Fruit fly (Drosophila melanogaster) whole organism, embryonic: Measurements from ENCODE around the gene Mical.
A peak's percentile ranks its signal among the peaks of the same experiment; 100 is the strongest.

Experiments used
- BEAF-32 ChIP-seq: fragments of 200-800 bp; sonication (Bioruptor generic); optimal IDR thresholded peaks from 3 replicates; lab custom pipeline; 2017; ENCODE audit warnings: missing biosample characterization, missing genetic modification characterization, mild to moderate bottlenecking, moderate library complexity, missing genetic modification reagents
- CG11085 ChIP-seq: fragments of 200-800 bp; sonication (Bioruptor generic); IDR thresholded peaks from 2 replicates; pipeline ENCODE4 v1.3.6; 2022; ENCODE audit warnings: missing biosample characterization, missing genetic modification characterization
- CG12104 ChIP-seq: fragments of 200-800 bp; sonication (Bioruptor generic); optimal IDR thresholded peaks from 3 replicates; lab custom pipeline; 2016; ENCODE audit warnings: missing biosample characterization, missing genetic modification characterization
- CG15073 ChIP-seq: fragments of 200-800 bp; sonication (Bioruptor generic); optimal IDR thresholded peaks from 2 replicates; lab custom pipeline; 2016; ENCODE audit warnings: missing biosample characterization, missing genetic modification characterization
- CG15269 ChIP-seq: fragments of 200-800 bp; sonication (Bioruptor generic); optimal IDR thresholded peaks from 2 replicates; lab custom pipeline; 2018; ENCODE audit warnings: missing biosample characterization, mild to moderate bottlenecking, missing genetic modification characterization, moderate library complexity
- CG15479 ChIP-seq: fragments of 200-800 bp; sonication (Bioruptor generic); optimal IDR thresholded peaks from 3 replicates; lab custom pipeline; 2019; ENCODE audit warnings: missing biosample characterization, mild to moderate bottlenecking, missing genetic modification characterization, moderate library complexity
- CG16863 ChIP-seq: fragments of 200-800 bp; sonication (Bioruptor generic); optimal IDR thresholded peaks from 3 replicates; lab custom pipeline; 2016; ENCODE audit warnings: missing biosample characterization, missing genetic modification characterization
- CG17361 ChIP-seq: fragments of 200-800 bp; sonication (Bioruptor generic); IDR thresholded peaks from 3 replicates; pipeline ENCODE4 v1.3.6; 2022; ENCODE audit warnings: missing biosample characterization, missing genetic modification characterization
- CG18764 ChIP-seq: fragments of 200-800 bp; sonication (Bioruptor generic); optimal IDR thresholded peaks from 3 replicates; lab custom pipeline; 2016; ENCODE audit warnings: missing biosample characterization, missing genetic modification characterization
- CG2129 ChIP-seq: fragments of 200-800 bp; sonication (Bioruptor generic); IDR thresholded peaks from 2 replicates; pipeline ENCODE4 v1.3.6; 2022; ENCODE audit warnings: missing biosample characterization, missing genetic modification characterization; ENCODE audit not compliant: partially characterized antibody
- CG2678 ChIP-seq: fragments of 200-800 bp; sonication (Bioruptor generic); optimal IDR thresholded peaks from 3 replicates; lab custom pipeline; 2019; ENCODE audit warnings: missing biosample characterization, mild to moderate bottlenecking, missing genetic modification characterization, moderate library complexity
- CG4360 ChIP-seq: fragments of 200-800 bp; sonication (Bioruptor generic); IDR thresholded peaks from 2 replicates; pipeline ENCODE4 v1.3.6; 2022; ENCODE audit warnings: missing biosample characterization, missing genetic modification characterization
- CG6765 ChIP-seq: fragments of 200-800 bp; sonication (Bioruptor generic); optimal IDR thresholded peaks from 3 replicates; lab custom pipeline; 2017; ENCODE audit warnings: missing biosample characterization, mild to moderate bottlenecking, missing genetic modification characterization
- CG6791 ChIP-seq: fragments of 200-800 bp; sonication (Bioruptor generic); IDR thresholded peaks from 3 replicates; pipeline ENCODE4 v1.3.6; 2022; ENCODE audit warnings: missing biosample characterization, missing genetic modification characterization; ENCODE audit not compliant: partially characterized antibody
- CG6813 ChIP-seq: fragments of 200-800 bp; sonication (Bioruptor generic); optimal IDR thresholded peaks from 2 replicates; lab custom pipeline; 2017; ENCODE audit warnings: missing biosample characterization, missing genetic modification characterization, mild to moderate bottlenecking, moderate library complexity, missing genetic modification reagents
- CG8388 ChIP-seq: fragments of 200-800 bp; sonication (Bioruptor generic); optimal IDR thresholded peaks from 2 replicates; lab custom pipeline; 2019; ENCODE audit warnings: missing biosample characterization, mild to moderate bottlenecking, missing genetic modification characterization, moderate library complexity
- CG8944 ChIP-seq: fragments of 200-800 bp; sonication (Bioruptor generic); optimal IDR thresholded peaks from 3 replicates; lab custom pipeline; 2016; ENCODE audit warnings: missing biosample characterization, missing genetic modification characterization
- CG9797 ChIP-seq: fragments of 200-800 bp; sonication (Bioruptor generic); optimal IDR thresholded peaks from 3 replicates; lab custom pipeline; 2018; ENCODE audit warnings: missing biosample characterization, mild to moderate bottlenecking, missing genetic modification characterization
- Dp ChIP-seq: fragments of 200-800 bp; sonication (Bioruptor generic); optimal IDR thresholded peaks from 2 replicates; lab custom pipeline; 2018; ENCODE audit warnings: missing biosample characterization, mild to moderate bottlenecking, missing genetic modification characterization, moderate library complexity
- Ets65A ChIP-seq: fragments of 200-800 bp; sonication (Bioruptor generic); peaks from one replicate; lab custom pipeline; 2016; ENCODE audit warnings: missing biosample characterization, missing genetic modification characterization
- H2.0 ChIP-seq: fragments of 200-800 bp; sonication (Bioruptor generic); IDR thresholded peaks from 2 replicates; pipeline ENCODE4 v1.3.6; 2022; ENCODE audit warnings: missing biosample characterization, missing genetic modification characterization
- Lhr ChIP-seq: fragments of 200-800 bp; sonication (Bioruptor generic); optimal IDR thresholded peaks from 3 replicates; lab custom pipeline; 2017; ENCODE audit warnings: mild to moderate bottlenecking, missing biosample characterization, missing genetic modification reagents, missing genetic modification characterization
- MESR4 ChIP-seq: fragments of 200-800 bp; sonication (Bioruptor generic); optimal IDR thresholded peaks from 2 replicates; lab custom pipeline; 2018; ENCODE audit warnings: missing biosample characterization, mild to moderate bottlenecking, missing genetic modification characterization, moderate library complexity
- Mad ChIP-seq: fragments of 200-800 bp; sonication (Bioruptor generic); optimal IDR thresholded peaks from 2 replicates; lab custom pipeline; 2016; ENCODE audit warnings: missing biosample characterization, missing genetic modification characterization
- Meics ChIP-seq: fragments of 200-800 bp; sonication (Bioruptor generic); optimal IDR thresholded peaks from 2 replicates; lab custom pipeline; 2017; ENCODE audit warnings: missing biosample characterization, mild to moderate bottlenecking, missing genetic modification characterization
- NFAT ChIP-seq: fragments of 200-800 bp; sonication (Bioruptor generic); IDR thresholded peaks from 2 replicates; pipeline ENCODE4 v1.3.6; 2022; ENCODE audit warnings: missing biosample characterization, missing genetic modification characterization
- Neu2 ChIP-seq: fragments of 200-800 bp; sonication (Bioruptor generic); optimal IDR thresholded peaks from 3 replicates; lab custom pipeline; 2016; ENCODE audit warnings: missing biosample characterization, missing genetic modification characterization, borderline replicate concordance
- Pdp1 ChIP-seq, 2 experiments: fragments of 200-800 bp; sonication (Bioruptor generic); optimal IDR thresholded peaks; 3 replicates each; lab custom pipeline; 2016; ENCODE audit warnings: missing biosample characterization in 2 of 2, missing genetic modification characterization in 2 of 2, mild to moderate bottlenecking in 1 of 2, moderate library complexity in 1 of 2
- Rfx ChIP-seq: fragments of 200-800 bp; sonication (Bioruptor generic); IDR thresholded peaks from 2 replicates; pipeline ENCODE4 v1.3.6; 2022; ENCODE audit warnings: missing biosample characterization, missing genetic modification characterization
- Xbp1 ChIP-seq: fragments of 200-800 bp; sonication (Bioruptor generic); optimal IDR thresholded peaks from 3 replicates; lab custom pipeline; 2016; ENCODE audit warnings: missing biosample characterization, mild to moderate bottlenecking, missing genetic modification characterization
- amos ChIP-seq: fragments of 200-800 bp; sonication (Bioruptor generic); IDR thresholded peaks from 2 replicates; pipeline ENCODE4 v1.3.6; 2022; ENCODE audit warnings: missing biosample characterization, missing genetic modification characterization; ENCODE audit not compliant: partially characterized antibody
- bsh ChIP-seq, 2 experiments: fragments of 200-800 bp; sonication (Bioruptor generic); optimal IDR thresholded peaks; 2 replicates each; lab custom pipeline; 2017 to 2018; ENCODE audit warnings: mild to moderate bottlenecking in 2 of 2, missing biosample characterization in 2 of 2, missing genetic modification characterization in 2 of 2, moderate library complexity in 1 of 2
- cato ChIP-seq: fragments of 200-800 bp; sonication (Bioruptor generic); optimal IDR thresholded peaks from 2 replicates; lab custom pipeline; 2016; ENCODE audit warnings: missing biosample characterization, missing genetic modification characterization, borderline replicate concordance
- caup ChIP-seq: fragments of 200-800 bp; sonication (Bioruptor generic); optimal IDR thresholded peaks from 3 replicates; lab custom pipeline; 2017; ENCODE audit warnings: missing biosample characterization, mild to moderate bottlenecking, missing genetic modification characterization, moderate library complexity; ENCODE audit not compliant: severe bottlenecking
- dan ChIP-seq: fragments of 200-800 bp; sonication (Bioruptor generic); IDR thresholded peaks from 2 replicates; pipeline ENCODE4 v1.3.6; 2022; ENCODE audit warnings: missing biosample characterization, missing genetic modification characterization
- gcm ChIP-seq: fragments of 200-800 bp; sonication (Bioruptor generic); optimal IDR thresholded peaks from 2 replicates; lab custom pipeline; 2019; ENCODE audit warnings: missing biosample characterization, mild to moderate bottlenecking, missing genetic modification characterization, moderate library complexity
- hkb ChIP-seq, 2 experiments: fragments of 200-800 bp in 1 of 2; fragments of >200 bp in 1 of 2; sonication (Bioruptor generic) in 1 of 2; IDR thresholded peaks in 1 of 2; optimal IDR thresholded peaks in 1 of 2; 2 replicates each; pipeline versions ENCODE4 v1.3.6 to Lab custom; 2017 to 2022; ENCODE audit warnings: missing biosample characterization in 1 of 2, missing genetic modification characterization in 1 of 2
- hth ChIP-seq: fragments of >200 bp; optimal IDR thresholded peaks from 2 replicates; lab custom pipeline; 2017; ENCODE audit warnings: inconsistent platforms
- lmd ChIP-seq: fragments of 200-800 bp; sonication (Bioruptor generic); IDR thresholded peaks from 2 replicates; pipeline ENCODE4 v1.3.6; 2022; ENCODE audit warnings: missing biosample characterization, missing genetic modification characterization
- mirr ChIP-seq: fragments of 200-800 bp; sonication (Bioruptor generic); optimal IDR thresholded peaks from 3 replicates; lab custom pipeline; 2018; ENCODE audit warnings: missing biosample characterization, mild to moderate bottlenecking, missing genetic modification characterization
- nerfin-2 ChIP-seq: fragments of 200-800 bp; sonication (Bioruptor generic); IDR thresholded peaks from 2 replicates; pipeline ENCODE4 v1.3.6; 2022; ENCODE audit warnings: missing biosample characterization, missing genetic modification characterization; ENCODE audit not compliant: partially characterized antibody
- phol ChIP-seq: fragments of 200-800 bp; sonication (Bioruptor generic); optimal IDR thresholded peaks from 3 replicates; lab custom pipeline; 2018; ENCODE audit warnings: missing biosample characterization, mild to moderate bottlenecking, missing genetic modification characterization, moderate library complexity
- pita ChIP-seq: fragments of 200-800 bp; sonication (Bioruptor generic); optimal IDR thresholded peaks from 2 replicates; lab custom pipeline; 2017; ENCODE audit warnings: missing biosample characterization, mild to moderate bottlenecking, missing genetic modification characterization
- psq ChIP-seq: fragments of 200-800 bp; sonication (Bioruptor generic); optimal IDR thresholded peaks from 2 replicates; lab custom pipeline; 2017; ENCODE audit warnings: missing biosample characterization, missing genetic modification characterization
- sens ChIP-seq: fragments of 200-800 bp; sonication (Bioruptor generic); peaks from one replicate; lab custom pipeline; 2016; ENCODE audit warnings: missing biosample characterization, missing genetic modification characterization
- so ChIP-seq: fragments of 200-800 bp; sonication (Bioruptor generic); IDR thresholded peaks from 3 replicates; pipeline ENCODE4 v1.3.6; 2022; ENCODE audit warnings: missing biosample characterization, missing genetic modification characterization
- sqz ChIP-seq: fragments of 200-800 bp; sonication (Bioruptor generic); optimal IDR thresholded peaks from 3 replicates; lab custom pipeline; 2018; ENCODE audit warnings: missing biosample characterization, mild to moderate bottlenecking, missing genetic modification characterization
- vvl ChIP-seq: fragments of 200-800 bp; sonication (Bioruptor generic); IDR thresholded peaks from 2 replicates; pipeline ENCODE4 v1.3.6; 2022; ENCODE audit warnings: missing biosample characterization, missing genetic modification characterization
- wdn ChIP-seq: fragments of 200-800 bp; sonication (Bioruptor generic); IDR thresholded peaks from 2 replicates; pipeline ENCODE4 v1.3.6; 2022; ENCODE audit warnings: missing biosample characterization, missing genetic modification characterization
- zfh2 ChIP-seq: fragments of 200-800 bp; sonication (Bioruptor generic); optimal IDR thresholded peaks from 2 replicates; lab custom pipeline; 2016; ENCODE audit warnings: missing biosample characterization, missing genetic modification characterization

Mical gene

DNA sequence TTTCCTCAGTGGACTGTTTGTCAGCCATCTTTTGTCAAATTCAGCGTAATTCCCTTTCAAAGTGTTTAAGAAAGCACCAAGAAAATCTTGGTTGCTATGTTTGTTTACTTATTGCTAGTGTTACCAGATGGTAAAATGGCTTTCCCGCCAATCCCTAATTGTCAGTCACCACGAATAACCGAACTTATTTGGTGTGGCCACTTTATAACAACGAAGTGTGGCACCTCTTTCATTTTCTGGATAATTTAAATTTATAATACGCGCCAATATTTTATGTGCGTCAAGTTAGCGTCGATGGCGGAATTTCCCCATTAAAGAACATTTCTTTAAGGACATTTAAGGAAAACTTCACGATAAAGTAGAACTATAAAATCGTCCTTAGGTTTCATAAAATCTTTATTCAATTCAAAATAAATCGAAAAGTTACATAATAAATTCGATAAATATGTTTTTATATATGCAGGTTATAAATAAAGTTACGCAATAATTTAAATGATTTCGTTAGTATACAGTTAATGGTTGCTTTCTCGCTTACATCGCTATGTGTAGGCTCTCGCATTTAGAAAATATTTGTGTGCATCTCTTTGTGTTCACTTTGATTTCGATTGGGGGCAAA is 41.4 kb downstream of the Mical start, which contains the start of gene CG5359 (continued):
- TF ChIP-seq phol (tag; lab: Kevin White, UChicago) = peak; percentile 28
- no peak for TF ChIP-seq CG2678 (tag; lab: Kevin White, UChicago)
- TF ChIP-seq CG15073 (GFP tag; lab: Kevin White, UChicago) = no peak
- TF ChIP-seq Xbp1 (GFP tag; lab: Kevin White, UChicago) = no peak
- peak; percentile 66 for TF ChIP-seq Lhr
- no peak for TF ChIP-seq CG11085 (GFP tag; lab: Robert Waterston, UW)
- TF ChIP-seq Dp (GFP tag; lab: Kevin White, UChicago) = peak; percentile 93
- no peak for TF ChIP-seq H2.0 (GFP tag; lab: Robert Waterston, UW)
- TF ChIP-seq zfh2 (GFP tag; lab: Kevin White, UChicago) = no peak
- no peak for TF ChIP-seq CG16863 (GFP tag; lab: Kevin White, UChicago)
- TF ChIP-seq pita = no peak
- no peak for TF ChIP-seq wdn (GFP tag; lab: Robert Waterston, UW)
- TF ChIP-seq Meics (GFP tag; lab: Kevin White, UChicago) = no peak
- TF ChIP-seq vvl (GFP tag; lab: Robert Waterston, UW) = peak; percentile 30; the same call in 1 of the 2 replicates
- no peak for TF ChIP-seq gcm (GFP tag; lab: Kevin White, UChicago)
- no peak for TF ChIP-seq nerfin-2 (GFP tag; lab: Robert Waterston, UW)
- TF ChIP-seq CG18764 (GFP tag; lab: Kevin White, UChicago) = no peak
- peak; percentile 42 for TF ChIP-seq BEAF-32
- TF ChIP-seq CG2129 = no peak
- no peak for TF ChIP-seq bsh (GFP tag; optimal IDR thresholded peaks at IDR 0.05; lab: Kevin White, UChicago)
- TF ChIP-seq sqz (GFP tag; lab: Kevin White, UChicago) = no peak
- TF ChIP-seq Mad (GFP tag; lab: Kevin White, UChicago) = no peak
- TF ChIP-seq CG8388 = no peak
- TF ChIP-seq Rfx = peak; percentile 21; the same call in 1 of the 2 replicates
- TF ChIP-seq CG9797 = peak; percentile 68
- TF ChIP-seq MESR4 (GFP tag; lab: Kevin White, UChicago) = peak; percentile 21
- TF ChIP-seq Ets65A (GFP tag; lab: Kevin White, UChicago) = peak; percentile 48
- no peak for TF ChIP-seq CG6791 (GFP tag; lab: Robert Waterston, UW)
- TF ChIP-seq cato (GFP tag; lab: Kevin White, UChicago) = no peak
- TF ChIP-seq lmd = no peak
- peak in 1 of 2 experiments; percentile 87 for TF ChIP-seq Pdp1 (GFP tag; optimal IDR thresholded peaks at IDR 0.05; lab: Kevin White, UChicago)
- TF ChIP-seq so (GFP tag; lab: Robert Waterston, UW) = no peak
- no peak for TF ChIP-seq dan (GFP tag; lab: Robert Waterston, UW)
- no peak for TF ChIP-seq Neu2
- no peak for TF ChIP-seq CG6765 (GFP tag; lab: Kevin White, UChicago)
- no peak for TF ChIP-seq hkb (optimal IDR thresholded peaks at IDR 0.05; lab: Kevin White, UChicago)
- no peak for TF ChIP-seq hkb (GFP tag; IDR thresholded peaks at IDR 0.05; lab: Robert Waterston, UW)
- TF ChIP-seq CG15479 (GFP tag; lab: Kevin White, UChicago) = no peak
- TF ChIP-seq sens (GFP tag; lab: Kevin White, UChicago) = peak; percentile 37

DNA sequence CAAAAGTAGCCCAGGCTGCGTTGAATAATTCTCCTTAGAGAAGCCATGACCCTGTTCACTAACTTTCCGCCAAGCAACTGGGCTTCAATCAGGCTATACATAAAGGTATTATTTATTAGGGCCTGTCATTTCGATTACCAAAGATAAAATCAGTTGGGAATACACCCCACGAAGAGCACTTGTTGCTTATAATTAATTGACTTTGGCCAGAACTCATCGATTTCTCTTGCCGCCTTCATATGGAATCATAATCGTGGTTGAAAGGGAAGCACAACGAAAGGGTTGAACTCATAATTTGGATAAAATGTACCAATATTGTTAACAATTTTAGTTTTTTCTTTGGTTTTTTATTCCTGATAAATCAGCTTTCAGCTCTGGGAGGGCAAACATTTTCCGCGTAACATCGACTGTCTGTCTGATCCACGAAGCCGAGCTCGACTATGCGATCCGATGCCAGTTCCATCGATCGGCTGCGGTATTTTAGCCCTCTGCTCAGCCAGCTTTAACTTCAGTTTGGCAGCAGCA is 45.9 kb downstream of the Mical start, which contains the start of the genes Gr85a and Spn85F:
Gr85a (minus strand) TSS at position 101 of the 525 bp plus-strand sequence.
Spn85F (plus strand) TSS at position 475 of the 525 bp plus-strand sequence.
- TF ChIP-seq psq (GFP tag; lab: Kevin White, UChicago) (no peak), CG6813 (GFP tag; lab: Kevin White, UChicago) (no peak), mirr (GFP tag; lab: Kevin White, UChicago) (no peak), amos (GFP tag; lab: Robert Waterston, UW) (no peak), NFAT (GFP tag; lab: Robert Waterston, UW) (no peak), hth (lab: Kevin White, UChicago) (no peak), CG17361 (GFP tag; lab: Robert Waterston, UW) (no peak), caup (GFP tag; lab: Kevin White, UChicago) (no peak), CG12104 (GFP tag; lab: Kevin White, UChicago) (no peak), CG4360 (no peak), sens (GFP tag; lab: Kevin White, UChicago) (no peak), CG18764 (GFP tag; lab: Kevin White, UChicago) (no peak), CG15269 (tag; lab: Kevin White, UChicago) (no peak), CG8944 (GFP tag; lab: Kevin White, UChicago) (no peak)
